Worm (Caenorhabditis elegans) whole organism, late embryonic: Measurements from ENCODE around the gene F02C9.2.

Experiments
- F13H6.1 ChIP-seq: sonication (generic microtip); optimal IDR thresholded peaks from 2 replicates; lab custom pipeline; 2016; ENCODE audit warnings: missing genetic modification characterization, missing compliant biosample characterization
- ceh-9 ChIP-seq: sonication (generic microtip); optimal IDR thresholded peaks from 2 replicates; lab custom pipeline; 2016; ENCODE audit warnings: mild to moderate bottlenecking, missing genetic modification characterization, inconsistent platforms, missing compliant biosample characterization
- fkh-10 ChIP-seq: fragments of 150-350 bp; optimal IDR thresholded peaks from 2 replicates; lab custom pipeline; 2014; ENCODE audit warnings: missing biosample characterization, missing genetic modification reagents, missing genetic modification characterization
- nfya-1 ChIP-seq: sonication (generic microtip); optimal IDR thresholded peaks from 2 replicates; lab custom pipeline; 2017; ENCODE audit warnings: missing genetic modification characterization, mild to moderate bottlenecking, missing compliant biosample characterization, antibody characterized with exemption, moderate library complexity
- nhr-11 ChIP-seq: fragments of 150-350 bp; optimal IDR thresholded peaks from 2 replicates; lab custom pipeline; 2014; ENCODE audit warnings: missing biosample characterization, missing genetic modification characterization
- tbx-7 ChIP-seq: sonication (generic microtip); optimal IDR thresholded peaks from 2 replicates; lab custom pipeline; 2016; ENCODE audit warnings: missing genotype, missing genetic modification characterization, missing compliant biosample characterization

DNA sequence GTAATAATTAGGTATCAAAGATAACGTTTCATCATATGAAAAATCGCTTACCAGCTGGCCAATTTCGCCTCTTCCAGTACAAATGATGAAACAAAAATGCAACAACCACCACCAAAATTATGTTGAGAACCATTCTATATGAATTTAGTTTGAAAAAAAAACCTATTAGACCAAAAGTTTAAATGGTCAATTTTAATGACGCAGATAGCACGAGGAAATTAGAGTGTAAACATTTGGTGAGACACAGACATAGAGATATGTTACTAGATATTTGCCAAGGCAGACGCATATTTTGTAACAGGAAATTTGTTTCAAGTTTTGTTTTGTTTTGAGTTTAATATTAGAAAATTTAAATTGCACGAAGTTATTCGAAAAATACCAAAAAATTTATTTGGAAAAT is 39.2 kb upstream of the F02C9.2 start, which contains the start of gene cyp-33C9:
- TF ChIP-seq F13H6.1 (tag; lab: Kevin White, UChicago): no peak
- no peak for TF ChIP-seq tbx-7
- no peak for TF ChIP-seq ceh-9 (tag; lab: Kevin White, UChicago)
- TF ChIP-seq fkh-10 (GFP tag; lab: Kevin White, UChicago): no peak
- no peak for TF ChIP-seq nhr-11
- TF ChIP-seq nfya-1 (tag; lab: Kevin White, UChicago): no peak
